Fruit fly (Drosophila melanogaster): ENCODE measurements around the gene exex.

exex gene

DNA sequence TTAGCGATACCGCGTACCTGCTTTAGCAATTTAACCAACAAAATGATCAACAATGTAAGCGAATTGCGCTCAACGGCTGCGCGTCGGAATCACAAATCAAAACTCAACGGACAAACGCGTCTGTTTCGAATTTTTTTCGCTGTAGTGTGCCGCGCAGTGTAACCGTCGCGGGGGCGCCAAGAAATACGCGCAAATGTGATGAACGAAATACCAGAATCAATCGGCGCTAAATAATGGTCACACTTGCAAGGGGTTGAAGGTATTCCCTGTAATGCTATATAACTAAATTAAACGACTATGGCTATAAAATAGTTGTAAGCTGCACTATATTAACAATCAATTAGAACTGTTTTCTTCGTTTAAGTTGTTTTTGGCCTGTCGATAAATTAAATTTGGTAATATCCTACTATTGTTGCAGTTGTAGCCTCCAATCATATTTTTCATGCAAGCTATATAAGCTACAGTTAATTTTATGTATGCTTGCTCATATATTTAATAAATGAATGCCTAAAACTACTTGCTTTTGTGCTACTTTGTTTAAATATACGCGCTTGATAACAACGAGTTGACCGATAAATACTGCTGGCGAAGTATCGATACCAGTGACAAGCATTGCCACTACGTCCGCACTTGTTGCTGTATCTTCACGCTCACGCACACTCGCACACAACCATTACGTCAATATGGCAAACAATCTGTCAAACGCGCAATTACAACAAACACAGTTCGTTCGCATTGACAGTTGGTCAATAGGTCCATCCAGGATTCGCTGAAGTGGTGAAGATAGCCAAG, 36.0 kb upstream of the exex start, which contains the start of the genes pbl and CG8281 (continued):
- TF ChIP-seq schlank (tag; optimal IDR thresholded peaks at IDR 0.05): no peak
- TF ChIP-seq phol (tag; optimal IDR thresholded peaks at IDR 0.05): peak; percentile 56
- TF ChIP-seq CG4617 (GFP tag; optimal IDR thresholded peaks at IDR 0.05; ENCODE audit: borderline replicate concordance): peak; percentile 47
- TF ChIP-seq dimm (GFP tag; IDR thresholded peaks at IDR 0.05): no peak
- TF ChIP-seq H2.0 (GFP tag; IDR thresholded peaks at IDR 0.05): 0 out of 2 replicates have a peak, but pooled peaks have one; percentile 35
- TF ChIP-seq CG3847 (GFP tag; IDR thresholded peaks at IDR 0.05): peak; percentile 50; the same call in 1 of the 2 replicates
- TF ChIP-seq Atf6 (GFP tag; IDR thresholded peaks at IDR 0.05): 0 out of 2 replicates have a peak, but pooled peaks have one; percentile 23
- TF ChIP-seq CG17385 (GFP tag; optimal IDR thresholded peaks at IDR 0.05): peak; percentile 22
- peak; percentile 62 for TF ChIP-seq Ets97D (GFP tag; optimal IDR thresholded peaks at IDR 0.05)
- no peak for TF ChIP-seq da (GFP tag; optimal IDR thresholded peaks at IDR 0.05)
- peak; percentile 76 for TF ChIP-seq Hmr (GFP tag; optimal IDR thresholded peaks at IDR 0.05)
- peak; percentile 28 to 50 for TF ChIP-seq chif (GFP tag; optimal IDR thresholded peaks at IDR 0.05)
- TF ChIP-seq Hr78 (GFP tag; optimal IDR thresholded peaks at IDR 0.05): no peak
- peak; percentile 29 for TF ChIP-seq CG1233 (GFP tag; optimal IDR thresholded peaks at IDR 0.05)
- TF ChIP-seq Ssrp (tag; optimal IDR thresholded peaks at IDR 0.05): peak; percentile 30
- TF ChIP-seq CG17568 (GFP tag; optimal IDR thresholded peaks at IDR 0.05): peak; percentile 46
- TF ChIP-seq slou (GFP tag; optimal IDR thresholded peaks at IDR 0.05): no peak
- peak; percentile 29 for TF ChIP-seq Oli (tag; optimal IDR thresholded peaks at IDR 0.05)
- no peak for TF ChIP-seq B-H1 (GFP tag; IDR thresholded peaks at IDR 0.05)
- TF ChIP-seq CG6689 (GFP tag; IDR thresholded peaks at IDR 0.05): peak; percentile 48; the same call in 1 of the 2 replicates
- TF ChIP-seq CG8089 (GFP tag; optimal IDR thresholded peaks at IDR 0.05): peak; percentile 17
- TF ChIP-seq bsh (GFP tag; optimal IDR thresholded peaks at IDR 0.05): peak in 1 of 2 experiments; percentile 31
- peak; percentile 0 for TF ChIP-seq HmgZ (tag; optimal IDR thresholded peaks at IDR 0.05)
- TF ChIP-seq CG10209 (GFP tag; optimal IDR thresholded peaks at IDR 0.05): peak; percentile 39
- no peak for TF ChIP-seq CG43689 (GFP tag; IDR thresholded peaks at IDR 0.05)
- no peak for TF ChIP-seq Kr (GFP tag; optimal IDR thresholded peaks at IDR 0.05)
- 0 out of 2 replicates have a peak, but pooled peaks have one; percentile 40 for TF ChIP-seq CG14014 (GFP tag; IDR thresholded peaks at IDR 0.05)
- TF ChIP-seq CG11085 (GFP tag; IDR thresholded peaks at IDR 0.05): no peak
- no peak for TF ChIP-seq CG34376 (GFP tag; optimal IDR thresholded peaks at IDR 0.05)
- no peak for TF ChIP-seq nom (GFP tag; optimal IDR thresholded peaks at IDR 0.05)
- peak; percentile 69 for TF ChIP-seq CG14860 (GFP tag; IDR thresholded peaks at IDR 0.05; ENCODE audit: partially characterized antibody)
- peak; percentile 79 for TF ChIP-seq Med (GFP tag)
- no peak for TF ChIP-seq Eip74EF (GFP tag; optimal IDR thresholded peaks at IDR 0.05)
- no peak for TF ChIP-seq CG2202 (tag; optimal IDR thresholded peaks at IDR 0.05)
- no peak for TF ChIP-seq ac (GFP tag; optimal IDR thresholded peaks at IDR 0.05)
- no peak for TF ChIP-seq pum (GFP tag; optimal IDR thresholded peaks at IDR 0.05)
- peak; percentile 52 for TF ChIP-seq CG13424 (tag; optimal IDR thresholded peaks at IDR 0.05)
- TF ChIP-seq Vsx1 (GFP tag; optimal IDR thresholded peaks at IDR 0.05): no peak
- TF ChIP-seq CG7357 (GFP tag; IDR thresholded peaks at IDR 0.05): no peak
- peak; percentile 40 for TF ChIP-seq CG1603 (tag; optimal IDR thresholded peaks at IDR 0.05)
- TF ChIP-seq CG10147 (GFP tag; optimal IDR thresholded peaks at IDR 0.05): peak; percentile 37
- TF ChIP-seq D (optimal IDR thresholded peaks at IDR 0.05): no peak
- no peak for TF ChIP-seq D (GFP tag; optimal IDR thresholded peaks at IDR 0.05)
- peak; percentile 15 for TF ChIP-seq CG4820 (GFP tag; optimal IDR thresholded peaks at IDR 0.05)
- TF ChIP-seq pnt (GFP tag; optimal IDR thresholded peaks at IDR 0.05): peak; percentile 21
- TF ChIP-seq CG3838 (GFP tag; optimal IDR thresholded peaks at IDR 0.05): no peak
- no peak for TF ChIP-seq sc (optimal IDR thresholded peaks at IDR 0.05)
- TF ChIP-seq sc (GFP tag; optimal IDR thresholded peaks at IDR 0.05): no peak

Data from whole organism, embryonic.